Worm (Caenorhabditis elegans) whole organism, L4 larva: Measurements from ENCODE around the gene srh-234.

Experiments
- D1046.2 ChIP-seq: fragments of 200-800 bp; sonication (Bioruptor generic); IDR thresholded peaks from 2 replicates; pipeline ENCODE4 v1.3.6; 2022; ENCODE audit warnings: missing genetic modification characterization, missing compliant biosample characterization
- F44E2.7 ChIP-seq: fragments of 200-800 bp; sonication (Bioruptor generic); IDR thresholded peaks from 2 replicates; pipeline ENCODE4 v2.1.2; 2022; ENCODE audit warnings: missing genetic modification characterization, missing compliant biosample characterization
- F49E8.2 ChIP-seq: sonication (generic microtip); optimal IDR thresholded peaks from 2 replicates; lab custom pipeline; 2016; ENCODE audit warnings: missing compliant biosample characterization, mild to moderate bottlenecking, missing genetic modification characterization, borderline replicate concordance
- R02D3.7 ChIP-seq: fragments of 150-350 bp; sonication (generic microtip); optimal IDR thresholded peaks from 3 replicates; lab custom pipeline; 2014; ENCODE audit warnings: missing biosample characterization, missing genetic modification characterization
- T26A8.4 ChIP-seq: fragments of 200-800 bp; sonication (Bioruptor generic); IDR thresholded peaks from 2 replicates; pipeline ENCODE4 v1.3.6; 2022; ENCODE audit warnings: missing genetic modification characterization, missing compliant biosample characterization
- Y5F2A.4 ChIP-seq: fragments of 200-800 bp; sonication (Bioruptor generic); optimal IDR thresholded peaks from 2 replicates; lab custom pipeline; 2018; ENCODE audit warnings: mild to moderate bottlenecking, missing genetic modification characterization, missing compliant biosample characterization
- ZK546.5 ChIP-seq, 2 experiments: sonication (generic microtip); optimal IDR thresholded peaks; 2 replicates each; lab custom pipeline; 2017; ENCODE audit warnings: missing biosample characterization in 2 of 2, missing genetic modification characterization in 2 of 2
- aha-1 ChIP-seq: fragments of 150-350 bp; peaks from one replicate; lab custom pipeline; 2014; ENCODE audit warnings: missing biosample characterization, missing genetic modification characterization
- ceh-44 ChIP-seq: fragments of 200-800 bp; sonication (Bioruptor generic); IDR thresholded peaks from 2 replicates; pipeline ENCODE4 v1.3.6; 2022; ENCODE audit warnings: missing genetic modification reagents, missing genetic modification characterization, missing compliant biosample characterization
- ceh-62 ChIP-seq: sonication (generic microtip); optimal IDR thresholded peaks from 2 replicates; lab custom pipeline; 2017; ENCODE audit warnings: missing biosample characterization, missing genetic modification characterization
- cey-2 ChIP-seq: sonication (generic microtip); optimal IDR thresholded peaks from 3 replicates; lab custom pipeline; 2017; ENCODE audit warnings: missing genetic modification characterization, mild to moderate bottlenecking, missing compliant biosample characterization, antibody characterized with exemption, borderline replicate concordance; ENCODE audit not compliant: insufficient read depth
- daf-8 ChIP-seq: fragments of 200-800 bp; sonication (Bioruptor generic); IDR thresholded peaks from 2 replicates; pipeline ENCODE4 v1.3.6; 2022; ENCODE audit warnings: missing genetic modification characterization, missing compliant biosample characterization
- dmd-6 ChIP-seq: fragments of 200-800 bp; sonication (Bioruptor generic); IDR thresholded peaks from 2 replicates; pipeline ENCODE4 v1.3.6; 2022; ENCODE audit warnings: missing genetic modification reagents, missing genetic modification characterization, missing compliant biosample characterization
- duxl-1 ChIP-seq: sonication (generic microtip); optimal IDR thresholded peaks from 2 replicates; lab custom pipeline; 2016; ENCODE audit warnings: mild to moderate bottlenecking, missing genetic modification characterization, moderate library complexity, missing compliant biosample characterization; ENCODE audit not compliant: poor library complexity
- egl-27 ChIP-seq: sonication (generic microtip); optimal IDR thresholded peaks from 3 replicates; lab custom pipeline; 2017; ENCODE audit warnings: missing biosample characterization, missing genetic modification reagents, missing genetic modification characterization
- gei-8 ChIP-seq: fragments of 200-800 bp; sonication (Bioruptor generic); optimal IDR thresholded peaks from 2 replicates; lab custom pipeline; 2018; ENCODE audit warnings: mild to moderate bottlenecking, missing genetic modification characterization, missing compliant biosample characterization
- jun-1 ChIP-seq: fragments of 150-350 bp; optimal IDR thresholded peaks from 2 replicates; lab custom pipeline; 2014; ENCODE audit warnings: missing biosample characterization, missing genetic modification reagents, missing genetic modification characterization
- lin-1 ChIP-seq: fragments of 200-800 bp; sonication (Bioruptor generic); IDR thresholded peaks from 2 replicates; pipeline ENCODE4 v1.3.6; 2022; ENCODE audit warnings: missing genetic modification reagents, missing genetic modification characterization, missing compliant biosample characterization
- lin-13 ChIP-seq: fragments of 150-350 bp; optimal IDR thresholded peaks from 2 replicates; lab custom pipeline; 2014; ENCODE audit warnings: missing biosample characterization, missing genetic modification reagents, missing genetic modification characterization
- lin-29 ChIP-seq: fragments of 200-800 bp; sonication (Bioruptor generic); IDR thresholded peaks from 2 replicates; pipeline ENCODE4 v1.3.6; 2022; ENCODE audit warnings: missing genetic modification reagents, missing genetic modification characterization, missing compliant biosample characterization
- lin-38 ChIP-seq: fragments of 200-800 bp; sonication (Bioruptor generic); IDR thresholded peaks from 2 replicates; pipeline ENCODE4 v1.3.6; 2022; ENCODE audit warnings: missing genetic modification reagents, missing genetic modification characterization, missing compliant biosample characterization
- lin-39 ChIP-seq: fragments of 150-350 bp; optimal IDR thresholded peaks from 2 replicates; lab custom pipeline; 2014; ENCODE audit warnings: missing biosample characterization, missing genetic modification reagents, missing genetic modification characterization
- madf-5 ChIP-seq, 2 experiments: fragments of 200-800 bp; sonication (Bioruptor generic); IDR thresholded peaks; 2 replicates each; pipeline ENCODE4 v1.3.6; 2022; ENCODE audit warnings: missing compliant biosample characterization in 2 of 2, missing genetic modification characterization in 2 of 2
- mes-2 ChIP-seq: sonication (generic microtip); optimal IDR thresholded peaks from 2 replicates; lab custom pipeline; 2016; ENCODE audit warnings: missing genotype, mild to moderate bottlenecking, missing genetic modification characterization, missing compliant biosample characterization; ENCODE audit not compliant: poor library complexity, severe bottlenecking
- mxl-2 ChIP-seq: fragments of 200-800 bp; sonication (Bioruptor generic); conservative IDR thresholded peaks from 2 replicates; pipeline ENCODE4 v1.3.6; 2022; ENCODE audit warnings: missing genetic modification reagents, missing genetic modification characterization, missing compliant biosample characterization
- nhr-111 ChIP-seq: fragments of 200-800 bp; sonication (Bioruptor generic); optimal IDR thresholded peaks from 2 replicates; lab custom pipeline; 2018; ENCODE audit warnings: mild to moderate bottlenecking, missing genetic modification characterization, missing compliant biosample characterization
- nhr-237 ChIP-seq: sonication (generic microtip); optimal IDR thresholded peaks from 2 replicates; lab custom pipeline; 2017; ENCODE audit warnings: missing biosample characterization, missing genetic modification characterization
- nhr-6 ChIP-seq: fragments of 150-350 bp; optimal IDR thresholded peaks from 2 replicates; lab custom pipeline; 2014; ENCODE audit warnings: missing biosample characterization, missing genetic modification characterization
- saeg-2 ChIP-seq: fragments of 200-800 bp; sonication (Bioruptor generic); IDR thresholded peaks from 2 replicates; pipeline ENCODE4 v1.3.6; 2022; ENCODE audit warnings: missing genetic modification reagents, missing genetic modification characterization, missing compliant biosample characterization
- sdz-12 ChIP-seq: fragments of 200-800 bp; sonication (Bioruptor generic); optimal IDR thresholded peaks from 2 replicates; lab custom pipeline; 2018; ENCODE audit warnings: mild to moderate bottlenecking, missing genetic modification characterization, missing compliant biosample characterization
- set-16 ChIP-seq: fragments of 200-800 bp; sonication (Bioruptor generic); IDR thresholded peaks from 2 replicates; pipeline ENCODE4 v1.3.6; 2022; ENCODE audit warnings: missing genetic modification reagents, missing genetic modification characterization, missing compliant biosample characterization
- spr-1 ChIP-seq: sonication (generic microtip); optimal IDR thresholded peaks from 2 replicates; lab custom pipeline; 2016; ENCODE audit warnings: mild to moderate bottlenecking, missing genetic modification characterization, missing compliant biosample characterization
- spr-3 ChIP-seq: fragments of 200-800 bp; sonication (Bioruptor generic); optimal IDR thresholded peaks from 2 replicates; lab custom pipeline; 2018; ENCODE audit warnings: mild to moderate bottlenecking, missing genetic modification characterization, missing compliant biosample characterization
- unc-62 ChIP-seq, 3 experiments: fragments of 150-350 bp in 1 of 3; sonication (generic microtip); optimal IDR thresholded peaks in 2 of 3; peaks in 1 of 3; 1 replicate in 1 of 3; 2 replicates in 2 of 3; lab custom pipeline; 2014 to 2017; ENCODE audit warnings: missing biosample characterization in 3 of 3, missing genetic modification characterization in 3 of 3, missing genetic modification reagents in 3 of 3, missing genotype in 1 of 3
- zfp-3 ChIP-seq: fragments of 200-800 bp; sonication (Bioruptor generic); conservative IDR thresholded peaks from 2 replicates; pipeline ENCODE4 v1.3.6; 2022; ENCODE audit warnings: missing genetic modification reagents, missing genetic modification characterization, missing compliant biosample characterization
- ztf-11 ChIP-seq: fragments of 150-350 bp; optimal IDR thresholded peaks from 2 replicates; lab custom pipeline; 2014; ENCODE audit warnings: missing biosample characterization, missing genetic modification characterization

The srh-234 gene

ce11 chrV:7641718-7642117, 9.9 kb downstream of the srh-234 start:
- TF ChIP-seq lin-1 (GFP tag; lab: Robert Waterston, UW) = no peak
- peak in 1 of 2 experiments; percentile 92 for TF ChIP-seq unc-62 (GFP tag; optimal IDR thresholded peaks at IDR 0.05 in 1 of 2; lab: Kevin White, UChicago)
- no peak for TF ChIP-seq unc-62 (tag; optimal IDR thresholded peaks at IDR 0.05; lab: Kevin White, UChicago)

- no peak for TF ChIP-seq nhr-6 (tag; lab: Kevin White, UChicago)
- no peak for TF ChIP-seq dmd-6 (GFP tag; lab: Robert Waterston, UW)
- no peak for TF ChIP-seq ZK546.5 (tag; optimal IDR thresholded peaks at IDR 0.05; lab: Kevin White, UChicago)
- no peak for TF ChIP-seq gei-8 (GFP tag; lab: Kevin White, UChicago)
- no peak for TF ChIP-seq cey-2
- TF ChIP-seq spr-1 (tag; lab: Kevin White, UChicago) = no peak
- TF ChIP-seq egl-27 (tag; lab: Kevin White, UChicago) = no peak
- no peak for TF ChIP-seq nhr-237 (tag; lab: Kevin White, UChicago)
- TF ChIP-seq F49E8.2 (tag; lab: Kevin White, UChicago) = no peak
- TF ChIP-seq ceh-62 = no peak
- no peak for TF ChIP-seq ceh-44 (GFP tag; lab: Robert Waterston, UW)
- TF ChIP-seq mes-2 = no peak
These were observed 11.9 kb downstream of the srh-234 start, which contains the start of gene F07C4.10 for ce11 chrV:7639787-7640186. Gene F07C4.10, minus strand, starts transcription at chrV:7639887.

- peak in 1 of 2 experiments; percentile 76 for TF ChIP-seq unc-62 (GFP tag; optimal IDR thresholded peaks at IDR 0.05 in 1 of 2; lab: Kevin White, UChicago)
- TF ChIP-seq unc-62 (tag; optimal IDR thresholded peaks at IDR 0.05; lab: Kevin White, UChicago) = no peak
- TF ChIP-seq lin-13 (GFP tag; lab: Kevin White, UChicago) = no peak
- TF ChIP-seq duxl-1 (tag; lab: Kevin White, UChicago) = no peak
- no peak for TF ChIP-seq R02D3.7 (tag; lab: Kevin White, UChicago)
- peak; percentile 78 for TF ChIP-seq aha-1 (tag; lab: Kevin White, UChicago)
These were observed 12.3 kb downstream of the srh-234 start for ce11 chrV:7639356-7639755.

- TF ChIP-seq spr-1 (tag; lab: Kevin White, UChicago) (no peak), madf-5 (GFP tag; IDR thresholded peaks at IDR 0.05; lab: Robert Waterston, UW) (no peak), lin-29 (GFP tag; lab: Robert Waterston, UW) (no peak)
These were observed 13.9 kb downstream of the srh-234 start, which contains the start of gene clec-45 for ce11 chrV:7637801-7638200. Gene clec-45, plus strand, starts transcription at chrV:7638101.

ce11 chrV:7635469-7635868, 16.2 kb downstream of the srh-234 start, which contains the start of gene srd-29:
Gene srd-29, plus strand, starts transcription at chrV:7635769.
- TF ChIP-seq aha-1 (tag; lab: Kevin White, UChicago) = peak; percentile 45
- TF ChIP-seq ztf-11 (tag; lab: Kevin White, UChicago) = no peak

- TF ChIP-seq Y5F2A.4 (GFP tag; lab: Kevin White, UChicago) (no peak), spr-1 (tag; lab: Kevin White, UChicago) (no peak), ztf-11 (tag; lab: Kevin White, UChicago) (no peak), daf-8 (no peak)
These were observed 17.0 kb downstream of the srh-234 start, which contains the start of gene srd-31 for ce11 chrV:7634657-7635056. Gene srd-31, minus strand, starts transcription at chrV:7634757.

- TF ChIP-seq aha-1 (tag; lab: Kevin White, UChicago) (peak; percentile 6), nhr-111 (GFP tag; lab: Kevin White, UChicago) (no peak)
These were observed 19.9 kb downstream of the srh-234 start, which contains the start of gene srd-25 for ce11 chrV:7631732-7632131. Gene srd-25, plus strand, starts transcription at chrV:7632032.

- no peak for TF ChIP-seq zfp-3
- no peak for TF ChIP-seq lin-38
- TF ChIP-seq saeg-2 (GFP tag; lab: Robert Waterston, UW) = no peak
- TF ChIP-seq cey-2 = no peak
- TF ChIP-seq ZK546.5 (tag; optimal IDR thresholded peaks at IDR 0.05; lab: Kevin White, UChicago) = no peak
- TF ChIP-seq T26A8.4 (GFP tag; lab: Robert Waterston, UW) = no peak
- TF ChIP-seq lin-13 (GFP tag; lab: Kevin White, UChicago) = no peak
- TF ChIP-seq spr-3 (GFP tag; lab: Kevin White, UChicago) = no peak
- TF ChIP-seq mxl-2 (GFP tag; lab: Robert Waterston, UW) = no peak
- no peak for TF ChIP-seq sdz-12 (GFP tag; lab: Kevin White, UChicago)
- TF ChIP-seq set-16 (GFP tag; lab: Robert Waterston, UW) = no peak
- TF ChIP-seq jun-1 (tag; lab: Kevin White, UChicago) = no peak
- TF ChIP-seq D1046.2 (GFP tag; lab: Robert Waterston, UW) = no peak
- TF ChIP-seq F44E2.7 (GFP tag; lab: Robert Waterston, UW) = no peak
- TF ChIP-seq lin-39 (tag; lab: Kevin White, UChicago) = no peak
These were observed 22.2 kb downstream of the srh-234 start, which contains the start of gene srd-30 for ce11 chrV:7629504-7629903. Gene srd-30, plus strand, starts transcription at chrV:7629804.
